Fruit fly (Drosophila melanogaster): ENCODE data around the gene Dys.

The Dys gene

DNA sequence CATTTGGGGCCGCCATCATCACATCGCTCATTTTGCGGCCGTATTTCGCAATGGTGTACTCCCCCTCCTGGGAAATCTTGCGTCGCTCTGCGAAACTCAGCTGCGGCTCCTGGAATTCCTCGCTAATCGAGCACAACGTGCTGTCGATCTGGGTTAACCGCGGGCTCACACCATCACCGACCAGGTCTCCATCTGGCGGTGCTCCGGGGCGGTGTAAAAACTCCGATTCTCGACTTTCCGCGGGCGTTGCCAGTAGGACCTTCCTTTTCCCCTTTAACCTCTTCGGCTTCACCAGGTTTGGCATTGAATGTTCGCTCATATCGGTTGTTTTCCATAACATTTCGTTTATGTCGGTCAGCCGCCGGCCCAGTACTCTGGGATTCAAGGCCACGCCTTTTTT, 29.1 kb downstream of the Dys start:
- TF ChIP-seq ara (GFP tag; IDR thresholded peaks at IDR 0.05) = peak; percentile 36; the same call in 1 of the 2 replicates
- TF ChIP-seq slbo (GFP tag; IDR thresholded peaks at IDR 0.05) = peak; percentile 12; the same call in 1 of the 2 replicates
- TF ChIP-seq unc-4 (GFP tag; IDR thresholded peaks at IDR 0.05; ENCODE audit: partially characterized antibody) = no peak
- TF ChIP-seq tin (GFP tag; optimal IDR thresholded peaks at IDR 0.05) = no peak
- TF ChIP-seq Ets65A (GFP tag) = peak; percentile 70
- TF ChIP-seq Nf-YA (GFP tag; IDR thresholded peaks at IDR 0.05) = 0 out of 2 replicates have a peak, but pooled peaks have one; percentile 15

DNA sequence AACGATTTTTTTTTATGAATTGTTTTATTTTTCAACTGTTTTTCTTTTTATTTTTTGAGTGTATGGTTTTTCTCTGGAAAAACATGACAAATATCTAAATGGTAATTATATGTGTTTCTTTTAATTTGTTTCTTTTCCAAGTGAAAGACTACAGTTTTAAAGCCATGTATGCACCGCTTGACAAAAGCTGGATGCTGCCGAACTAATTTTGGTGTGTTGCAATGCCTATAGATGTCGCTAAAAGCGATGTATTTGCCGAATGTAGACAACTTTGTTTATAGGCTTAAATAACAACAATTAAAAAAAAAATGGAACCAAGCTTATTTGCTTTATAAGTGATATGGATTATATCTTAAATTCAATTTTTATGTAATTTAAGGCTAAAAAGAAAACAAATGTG, 30.1 kb downstream of the Dys start, which contains the start of gene CG15025:
Gene CG15025, minus strand, starts transcription at position 120 of the 400 bp plus-strand sequence.
- TF ChIP-seq Ssrp (tag; optimal IDR thresholded peaks at IDR 0.05) = peak; percentile 15
- peak; percentile 35; the same call in 1 of the 3 replicates for TF ChIP-seq CG7963 (GFP tag; IDR thresholded peaks at IDR 0.05; ENCODE audit: partially characterized antibody)
- TF ChIP-seq cg (GFP tag; optimal IDR thresholded peaks at IDR 0.05) = no peak
- no peak for TF ChIP-seq H15 (GFP tag; IDR thresholded peaks at IDR 0.05)
- TF ChIP-seq sisA (GFP tag; IDR thresholded peaks at IDR 0.05) = peak; percentile 56; the same call in 1 of the 2 replicates
- no peak for TF ChIP-seq Doc2 (GFP tag; IDR thresholded peaks at IDR 0.05)
- no peak for TF ChIP-seq ATbp (GFP tag; optimal IDR thresholded peaks at IDR 0.05)
- TF ChIP-seq Hmx (GFP tag; optimal IDR thresholded peaks at IDR 0.05) = no peak
- TF ChIP-seq Stat92E (GFP tag; optimal IDR thresholded peaks at IDR 0.05) = no peak
- TF ChIP-seq CG10979 (tag; optimal IDR thresholded peaks at IDR 0.05) = no peak
- peak; percentile 18 for TF ChIP-seq CG17359 (tag; optimal IDR thresholded peaks at IDR 0.05)
- no peak; the same call in 1 of the 2 replicates for TF ChIP-seq CG32532 (GFP tag; IDR thresholded peaks at IDR 0.05)
- no peak for TF ChIP-seq mam (GFP tag; optimal IDR thresholded peaks at IDR 0.05)
- TF ChIP-seq hbn (GFP tag; IDR thresholded peaks at IDR 0.05; ENCODE audit: partially characterized antibody) = no peak
- no peak for TF ChIP-seq CG12769 (tag; optimal IDR thresholded peaks at IDR 0.05)
- TF ChIP-seq Deaf1 (tag; optimal IDR thresholded peaks at IDR 0.05) = no peak
- TF ChIP-seq Mad (GFP tag; optimal IDR thresholded peaks at IDR 0.05) = peak; percentile 15
- peak; percentile 39 for TF ChIP-seq CoRest (tag; optimal IDR thresholded peaks at IDR 0.05)
- no peak for TF ChIP-seq Gsc (GFP tag; IDR thresholded peaks at IDR 0.05)
- peak; percentile 49 for TF ChIP-seq Lhr (GFP tag; optimal IDR thresholded peaks at IDR 0.05)
- TF ChIP-seq CG9609 (GFP tag; optimal IDR thresholded peaks at IDR 0.05) = peak; percentile 23
- TF ChIP-seq pum (GFP tag; optimal IDR thresholded peaks at IDR 0.05) = peak; percentile 26
- TF ChIP-seq otp (GFP tag; IDR thresholded peaks at IDR 0.05) = no peak
- TF ChIP-seq CG11085 (GFP tag; IDR thresholded peaks at IDR 0.05) = peak; percentile 44; the same call in 1 of the 2 replicates
- peak; percentile 2 for TF ChIP-seq CG15269 (tag; optimal IDR thresholded peaks at IDR 0.05)
- TF ChIP-seq vnd (GFP tag; IDR thresholded peaks at IDR 0.05; ENCODE audit: partially characterized antibody) = no peak
- TF ChIP-seq CG13624 (GFP tag; optimal IDR thresholded peaks at IDR 0.05) = peak; percentile 31
- TF ChIP-seq sens (GFP tag) = peak; percentile 84
- no peak for TF ChIP-seq ab (GFP tag; optimal IDR thresholded peaks at IDR 0.05)
- 0 out of 3 replicates have a peak, but pooled peaks have one; percentile 35 for TF ChIP-seq ase (GFP tag; IDR thresholded peaks at IDR 0.05)
- no peak for TF ChIP-seq HLH3B (GFP tag; IDR thresholded peaks at IDR 0.05)
- 0 out of 2 replicates have a peak, but pooled peaks have one; percentile 23 for TF ChIP-seq CG9932 (GFP tag; IDR thresholded peaks at IDR 0.05)
- TF ChIP-seq CG32772 (GFP tag; IDR thresholded peaks at IDR 0.05) = no peak
- TF ChIP-seq Ravus (GFP tag; IDR thresholded peaks at IDR 0.05) = no peak
- peak; percentile 50 for TF ChIP-seq Myb (GFP tag; optimal IDR thresholded peaks at IDR 0.05)
- peak; percentile 48; the same call in 2 of the 3 replicates for TF ChIP-seq ken (GFP tag; IDR thresholded peaks at IDR 0.05)
- peak; percentile 12 for TF ChIP-seq CG15696 (tag; optimal IDR thresholded peaks at IDR 0.05)
- no peak for TF ChIP-seq ftz-f1 (GFP tag; optimal IDR thresholded peaks at IDR 0.05)
- TF ChIP-seq Sry-β (GFP tag; optimal IDR thresholded peaks at IDR 0.05) = no peak
- TF ChIP-seq dysf (GFP tag; IDR thresholded peaks at IDR 0.05) = peak; percentile 17; the same call in 1 of the 3 replicates
- peak; percentile 42 for TF ChIP-seq slbo (GFP tag; IDR thresholded peaks at IDR 0.05)
- TF ChIP-seq gcm2 (GFP tag; optimal IDR thresholded peaks at IDR 0.05) = no peak
- no peak for TF ChIP-seq bowl (GFP tag; IDR thresholded peaks at IDR 0.05)
- TF ChIP-seq Trl (optimal IDR thresholded peaks at IDR 0.05) = no peak
- TF ChIP-seq Trl (GFP tag; optimal IDR thresholded peaks at IDR 0.05) = peak; percentile 25
